Worm (Caenorhabditis elegans): Measurements from ENCODE around the gene C09F5.1.
A peak's percentile ranks its signal among the peaks of the same experiment; 100 is the strongest.
"Not testable (repeated sequence)": the region's sequence is repeated elsewhere in the genome, so short reads cannot be mapped to it uniquely, and the experiment has no call there.

Gene C09F5.1

DNA sequence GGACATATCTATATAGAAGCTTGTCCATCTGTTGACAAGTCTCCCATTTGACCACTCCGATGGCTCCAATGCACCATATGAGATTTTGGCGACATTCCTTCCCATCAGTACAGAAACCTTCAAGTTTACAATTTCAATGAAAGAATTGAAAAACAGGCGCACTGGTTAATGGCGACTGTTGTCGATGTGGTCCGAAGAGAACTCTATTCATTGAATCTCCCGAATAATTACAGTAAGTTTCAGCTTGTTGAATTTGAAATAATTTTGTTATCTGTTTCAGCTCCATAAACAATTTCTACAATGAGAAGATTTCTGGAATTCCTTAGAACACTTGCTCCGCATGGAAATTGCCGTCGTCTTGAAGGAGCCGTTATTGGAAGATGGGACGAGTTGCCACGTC lies 30.4 kb downstream of the C09F5.1 start, which contains the start of gene elf-1:
Gene elf-1, plus strand, starts transcription at position 301 of the 400 bp plus-strand sequence.
- TF ChIP-seq nhr-48, lir-3, hlh-11 (tag; optimal IDR thresholded peaks at IDR 0.05): not testable (repeated sequence)

DNA sequence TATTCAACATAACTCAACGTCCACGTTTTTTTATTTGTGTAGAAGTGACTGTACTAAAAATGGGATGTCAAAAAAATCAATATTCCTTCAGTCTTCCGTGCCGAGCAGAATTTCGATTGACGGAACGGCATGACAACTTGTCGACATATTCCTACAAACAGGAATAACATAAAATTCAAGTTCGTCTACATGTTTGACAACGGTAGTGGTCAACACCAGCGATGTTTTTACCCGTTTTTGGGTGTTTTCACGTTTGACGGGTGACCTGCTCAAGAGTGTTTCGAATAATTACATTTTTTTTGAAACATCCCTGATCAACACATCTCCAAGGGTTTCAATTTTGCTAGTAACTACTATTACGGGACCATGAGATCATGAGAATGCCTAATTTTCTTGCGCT lies 33.4 kb downstream of the C09F5.1 start, which contains the start of gene W02B3.7:
Gene W02B3.7, minus strand, starts transcription at position 101 of the 400 bp plus-strand sequence.
- TF ChIP-seq mes-2 (tag; optimal IDR thresholded peaks at IDR 0.05; ENCODE audit: poor library complexity, severe bottlenecking) (no peak), ceh-82 (tag; optimal IDR thresholded peaks at IDR 0.05) (no peak), hif-1 (tag; optimal IDR thresholded peaks at IDR 0.05) (no peak), T26A8.4 (GFP tag; IDR thresholded peaks at IDR 0.05) (no peak), ztf-7 (tag; optimal IDR thresholded peaks at IDR 0.05) (no peak), hmg-1.1 (GFP tag; IDR thresholded peaks at IDR 0.05) (no peak), attf-4 (tag; optimal IDR thresholded peaks at IDR 0.05) (no peak), Y5F2A.4 (GFP tag; optimal IDR thresholded peaks at IDR 0.05) (no peak)

DNA sequence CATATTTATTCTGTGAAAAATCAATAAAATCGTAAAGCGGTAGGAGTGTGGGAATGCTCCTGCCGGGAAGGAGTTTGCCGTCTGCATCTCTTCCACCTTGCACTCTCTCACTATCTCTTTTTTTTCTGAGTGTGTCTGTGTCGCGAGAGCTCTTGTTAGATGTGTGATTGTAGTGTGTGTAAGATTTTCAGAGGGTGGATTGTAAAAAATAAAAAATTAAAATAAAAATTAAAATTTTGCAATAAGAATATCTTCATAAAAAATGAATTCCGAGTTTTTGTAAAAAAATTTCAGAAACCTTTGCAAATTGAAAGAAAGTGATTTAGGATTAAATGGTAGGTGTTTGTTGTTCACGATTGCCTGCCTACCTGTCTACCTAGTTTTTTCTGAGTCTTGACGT lies 37.9 kb downstream of the C09F5.1 start, which contains the start of gene sel-15:
Gene sel-15, minus strand, starts transcription at position 101 of the 400 bp plus-strand sequence.
- TF ChIP-seq gei-8 (GFP tag; optimal IDR thresholded peaks at IDR 0.05) (no peak), nhr-28 (tag; optimal IDR thresholded peaks at IDR 0.05) (peak; percentile 44)

DNA sequence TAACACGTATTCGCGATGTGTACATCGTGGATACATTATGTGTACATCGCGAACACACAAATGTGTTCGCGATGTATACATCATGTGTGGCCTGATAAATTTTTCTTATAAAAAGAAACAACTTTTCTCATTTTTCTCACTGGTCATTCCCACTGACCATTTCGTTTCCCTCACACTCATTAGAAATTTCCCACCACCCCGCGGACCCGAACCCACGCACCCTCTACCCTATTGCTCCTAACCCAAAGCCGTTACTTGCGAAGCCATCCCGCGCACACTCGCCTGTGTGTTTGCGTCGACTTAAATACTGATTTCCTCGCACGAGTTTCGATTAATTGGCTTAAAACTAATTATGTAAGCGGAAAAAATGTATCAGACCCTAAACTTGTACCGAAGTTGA lies 40.3 kb downstream of the C09F5.1 start:
- TF ChIP-seq ces-1 (GFP tag; optimal IDR thresholded peaks at IDR 0.05) (no peak), Y48G9A.11 (GFP tag; IDR thresholded peaks at IDR 0.05) (peak; percentile 78), nhr-237 (tag; optimal IDR thresholded peaks at IDR 0.05) (no peak), ceh-82 (tag; optimal IDR thresholded peaks at IDR 0.05) (no peak), nhr-6 (tag; optimal IDR thresholded peaks at IDR 0.05) (no peak), ztf-11 (tag; optimal IDR thresholded peaks at IDR 0.05) (no peak), ama-1 (optimal IDR thresholded peaks at IDR 0.05) (no peak), unc-62 (GFP tag; optimal IDR thresholded peaks at IDR 0.05 in 1 of 2) (no peak), unc-62 (tag; optimal IDR thresholded peaks at IDR 0.05) (no peak), arid-1 (GFP tag; conservative IDR thresholded peaks at IDR 0.05) (peak; percentile 62; the same call in 1 of the 2 replicates), hlh-30 (tag; optimal IDR thresholded peaks at IDR 0.05; ENCODE audit: insufficient read depth) (no peak), madf-9 (GFP tag; conservative IDR thresholded peaks at IDR 0.05) (peak; percentile 73), aly-2 (tag; optimal IDR thresholded peaks at IDR 0.05) (no peak), mep-1 (tag; optimal IDR thresholded peaks at IDR 0.05) (no peak), hif-1 (tag; optimal IDR thresholded peaks at IDR 0.05) (no peak), ceh-28 (tag; optimal IDR thresholded peaks at IDR 0.05) (no peak), vab-7 (GFP tag; IDR thresholded peaks at IDR 0.05) (peak; percentile 74), dmd-6 (GFP tag; IDR thresholded peaks at IDR 0.05) (no peak), egl-27 (tag; optimal IDR thresholded peaks at IDR 0.05) (no peak), nhr-77 (tag; optimal IDR thresholded peaks at IDR 0.05) (no peak), attf-4 (tag; optimal IDR thresholded peaks at IDR 0.05) (no peak), mdt-29 (GFP tag; IDR thresholded peaks at IDR 0.05) (no peak), zip-2 (tag; optimal IDR thresholded peaks at IDR 0.05) (no peak), spr-1 (tag; optimal IDR thresholded peaks at IDR 0.05) (peak; percentile 55), fos-1 (tag; optimal IDR thresholded peaks at IDR 0.05) (no peak), lin-13 (GFP tag; optimal IDR thresholded peaks at IDR 0.05) (no peak), dmd-8 (GFP tag; IDR thresholded peaks at IDR 0.05) (peak; percentile 88), dpl-1 (GFP tag; optimal IDR thresholded peaks at IDR 0.05) (no peak), lin-15B (tag; optimal IDR thresholded peaks at IDR 0.05) (no peak), fkh-10 (GFP tag; optimal IDR thresholded peaks at IDR 0.05) (no peak), pha-4 (GFP tag; IDR thresholded peaks at IDR 0.05) (peak; percentile 83), pha-4 (tag; optimal IDR thresholded peaks at IDR 0.05) (no peak), nhr-48 (tag; optimal IDR thresholded peaks at IDR 0.05) (no peak), ZK546.5 (tag; optimal IDR thresholded peaks at IDR 0.05) (no peak), Y5F2A.4 (GFP tag; optimal IDR thresholded peaks at IDR 0.05) (peak; percentile 9), ceh-62 (tag; optimal IDR thresholded peaks at IDR 0.05) (no peak), D1046.2 (GFP tag; IDR thresholded peaks at IDR 0.05) (peak; percentile 84), lim-7 (GFP tag; IDR thresholded peaks at IDR 0.05) (peak; percentile 93), F44E2.7 (GFP tag; IDR thresholded peaks at IDR 0.05) (peak; percentile 88)
